Fruit fly (Drosophila melanogaster): ENCODE data around the gene robl37BC.

Gene robl37BC

DNA sequence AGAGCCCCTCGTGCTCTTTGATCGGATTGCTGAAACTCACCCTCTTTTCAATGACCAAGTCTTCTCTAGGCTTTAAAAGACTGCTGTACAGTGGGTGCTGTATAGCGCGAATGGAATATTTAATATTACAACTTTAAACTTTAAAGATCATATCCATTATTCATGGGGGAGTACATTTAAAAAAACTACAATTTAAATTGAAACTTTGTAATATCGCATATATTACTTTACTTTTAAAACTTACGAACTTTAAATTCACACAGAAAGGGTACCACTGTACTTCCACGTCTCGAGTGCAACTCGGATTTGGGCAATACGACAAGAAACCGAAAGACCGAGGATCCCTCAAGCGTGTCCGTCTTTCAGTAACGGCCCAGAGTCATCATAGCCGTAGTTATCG is 48.2 kb downstream of the robl37BC start, which contains the start of gene Phlpp (continued):
- TF ChIP-seq CG6272 (GFP tag; IDR thresholded peaks at IDR 0.05): peak; percentile 41; the same call in 1 of the 2 replicates
- peak; percentile 56 for TF ChIP-seq Ssrp (tag; optimal IDR thresholded peaks at IDR 0.05)
- no peak for TF ChIP-seq Neu2 (GFP tag; optimal IDR thresholded peaks at IDR 0.05; ENCODE audit: borderline replicate concordance)
- no peak for TF ChIP-seq CG10274 (GFP tag; optimal IDR thresholded peaks at IDR 0.05)
- TF ChIP-seq Trl (optimal IDR thresholded peaks at IDR 0.05): no peak
- peak; percentile 32 for TF ChIP-seq Trl (GFP tag; optimal IDR thresholded peaks at IDR 0.05)
- TF ChIP-seq toy (GFP tag; IDR thresholded peaks at IDR 0.05): no peak
- peak; percentile 68 for TF ChIP-seq CG17359 (tag; optimal IDR thresholded peaks at IDR 0.05)
- TF ChIP-seq Dad (GFP tag; optimal IDR thresholded peaks at IDR 0.05): no peak
- TF ChIP-seq unc-4 (GFP tag; IDR thresholded peaks at IDR 0.05; ENCODE audit: partially characterized antibody): no peak
- no peak for TF ChIP-seq CG13123 (GFP tag; optimal IDR thresholded peaks at IDR 0.05)
- peak; percentile 60 for TF ChIP-seq sisA (GFP tag; IDR thresholded peaks at IDR 0.05)
- TF ChIP-seq cg (GFP tag; optimal IDR thresholded peaks at IDR 0.05): no peak
- peak; percentile 36 for TF ChIP-seq az2 (GFP tag; optimal IDR thresholded peaks at IDR 0.05)
- TF ChIP-seq CG6854 (GFP tag; optimal IDR thresholded peaks at IDR 0.05): no peak
- TF ChIP-seq eve (GFP tag; optimal IDR thresholded peaks at IDR 0.05): no peak
- TF ChIP-seq chm (GFP tag; IDR thresholded peaks at IDR 0.05): no peak
- TF ChIP-seq HLH54F (GFP tag; optimal IDR thresholded peaks at IDR 0.05): no peak
- TF ChIP-seq dati (GFP tag; IDR thresholded peaks at IDR 0.05): 0 out of 2 replicates have a peak, but pooled peaks have one; percentile 27
- peak; percentile 74 for TF ChIP-seq CG14441 (GFP tag; IDR thresholded peaks at IDR 0.05)
- TF ChIP-seq tup (GFP tag; optimal IDR thresholded peaks at IDR 0.05): no peak
- no peak for TF ChIP-seq CG7928 (GFP tag; optimal IDR thresholded peaks at IDR 0.05)
- TF ChIP-seq Dip2 (GFP tag; IDR thresholded peaks at IDR 0.05): no peak
- no peak for TF ChIP-seq nom (GFP tag; optimal IDR thresholded peaks at IDR 0.05)
- peak; percentile 21 for TF ChIP-seq Antp (GFP tag; optimal IDR thresholded peaks at IDR 0.05)
- peak; percentile 74 for TF ChIP-seq phol (tag; optimal IDR thresholded peaks at IDR 0.05)
- TF ChIP-seq slp2 (GFP tag; optimal IDR thresholded peaks at IDR 0.05): peak; percentile 4
- peak; percentile 70; the same call in 1 of the 3 replicates for TF ChIP-seq CG34422 (GFP tag; IDR thresholded peaks at IDR 0.05)
- peak; percentile 54; the same call in 1 of the 2 replicates for TF ChIP-seq H2.0 (GFP tag; IDR thresholded peaks at IDR 0.05)
- no peak for TF ChIP-seq CG6175 (GFP tag; IDR thresholded peaks at IDR 0.05)
- no peak for TF ChIP-seq CG10565 (GFP tag; optimal IDR thresholded peaks at IDR 0.05)
- TF ChIP-seq CG14710 (tag; optimal IDR thresholded peaks at IDR 0.05): peak; percentile 71
- TF ChIP-seq kay (GFP tag; optimal IDR thresholded peaks at IDR 0.05): peak; percentile 29
- TF ChIP-seq exex (tag; optimal IDR thresholded peaks at IDR 0.05): no peak
- TF ChIP-seq CG4707 (GFP tag; optimal IDR thresholded peaks at IDR 0.05): peak; percentile 61
- TF ChIP-seq CG17612 (GFP tag; IDR thresholded peaks at IDR 0.05): no peak
- peak; percentile 55 for TF ChIP-seq Fer3 (tag; optimal IDR thresholded peaks at IDR 0.05)
- no peak for TF ChIP-seq dan (GFP tag; IDR thresholded peaks at IDR 0.05)
- TF ChIP-seq wek (GFP tag; optimal IDR thresholded peaks at IDR 0.05): no peak
- no peak for TF ChIP-seq Sox100B (GFP tag; optimal IDR thresholded peaks at IDR 0.05)
- TF ChIP-seq cas (GFP tag; IDR thresholded peaks at IDR 0.05): no peak
- TF ChIP-seq Nf-YA (GFP tag; IDR thresholded peaks at IDR 0.05): peak; percentile 47; the same call in 1 of the 2 replicates
- no peak for TF ChIP-seq vfl (GFP tag; optimal IDR thresholded peaks at IDR 0.05)
- no peak for TF ChIP-seq ac (GFP tag; optimal IDR thresholded peaks at IDR 0.05)
- TF ChIP-seq NC2α (GFP tag; optimal IDR thresholded peaks at IDR 0.05): peak; percentile 24
- TF ChIP-seq sim (GFP tag; IDR thresholded peaks at IDR 0.05): no peak
- 0 out of 2 replicates have a peak, but pooled peaks have one; percentile 11 for TF ChIP-seq CG10321 (GFP tag; IDR thresholded peaks at IDR 0.05)
- no peak for TF ChIP-seq CG17912 (GFP tag; optimal IDR thresholded peaks at IDR 0.05)
- no peak for TF ChIP-seq CG6791 (GFP tag; IDR thresholded peaks at IDR 0.05; ENCODE audit: partially characterized antibody)
- no peak for TF ChIP-seq D19B (GFP tag; optimal IDR thresholded peaks at IDR 0.05)
- TF ChIP-seq Hand (GFP tag; optimal IDR thresholded peaks at IDR 0.05): no peak

Measured in whole organism, embryonic.